Worm (Caenorhabditis elegans) whole organism, mixed stage, embryonic: ENCODE data around the gene fbxb-60.

Experiments used
- cnd-1 ChIP-seq: fragments of 200-800 bp; sonication (Bioruptor generic); optimal IDR thresholded peaks from 2 replicates; lab custom pipeline; 2018; ENCODE audit warnings: mild to moderate bottlenecking, missing genetic modification characterization, missing compliant biosample characterization
- elt-3 ChIP-seq: fragments of 150-350 bp; optimal IDR thresholded peaks from 2 replicates; lab custom pipeline; 2014; ENCODE audit warnings: missing biosample characterization, missing genetic modification characterization
- lin-32 ChIP-seq: fragments of 200-800 bp; sonication (Bioruptor generic); optimal IDR thresholded peaks from 2 replicates; lab custom pipeline; 2018; ENCODE audit warnings: mild to moderate bottlenecking, missing genetic modification characterization, missing compliant biosample characterization
- sem-2 ChIP-seq: fragments of 200-800 bp; sonication (Bioruptor generic); optimal IDR thresholded peaks from 2 replicates; lab custom pipeline; 2018; ENCODE audit warnings: mild to moderate bottlenecking, missing genetic modification characterization, missing compliant biosample characterization
- sptf-1 ChIP-seq: sonication (generic microtip); optimal IDR thresholded peaks from 2 replicates; lab custom pipeline; 2017; ENCODE audit warnings: mild to moderate bottlenecking, missing genetic modification characterization, moderate library complexity, missing compliant biosample characterization
- unc-62 ChIP-seq: fragments of 150-350 bp; optimal IDR thresholded peaks from 2 replicates; lab custom pipeline; 2014; ENCODE audit warnings: missing biosample characterization, missing genetic modification reagents, missing genetic modification characterization

- TF ChIP-seq lin-32 (GFP tag; lab: Kevin White, UChicago), result no peak
- no peak for TF ChIP-seq cnd-1 (tag; lab: Kevin White, UChicago)
- TF ChIP-seq sem-2 (GFP tag; lab: Kevin White, UChicago), result no peak
- TF ChIP-seq elt-3 (tag; lab: Kevin White, UChicago), result no peak
- no peak for TF ChIP-seq unc-62 (GFP tag; lab: Kevin White, UChicago)
- TF ChIP-seq sptf-1, result no peak
Observed at ce11 chrV:19262349-19262748, 35.3 kb upstream of the fbxb-60 start, which contains the start of gene F21D9.2.
